Worm (Caenorhabditis elegans): ENCODE measurements around the gene T14G8.6.
A peak's percentile ranks its signal among the peaks of the same experiment; 100 is the strongest.

T14G8.6 gene

DNA sequence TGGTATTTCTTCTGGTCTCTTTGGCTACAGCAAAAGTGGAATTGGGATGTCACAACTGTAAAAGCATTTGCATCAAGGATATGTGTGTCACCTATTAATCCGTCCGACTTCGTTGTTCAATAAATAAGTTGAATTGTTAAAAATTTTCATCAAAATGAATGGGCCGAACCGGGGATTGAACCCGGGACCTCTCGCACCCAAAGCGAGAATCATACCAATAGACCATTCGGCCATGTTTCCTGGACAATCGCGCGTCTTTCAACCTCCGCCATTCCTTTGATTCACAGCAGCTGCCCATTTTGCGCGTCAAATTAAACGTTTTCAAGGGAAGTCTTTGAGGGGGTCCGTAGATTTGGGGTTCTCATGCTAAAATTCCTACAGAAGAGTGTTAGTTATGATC is 8.0 kb downstream of the T14G8.6 start (continued):
- 0 out of 2 replicates have a peak, but pooled peaks have one; percentile 18 for TF ChIP-seq nhr-41 (GFP tag; IDR thresholded peaks at IDR 0.05)
- peak; percentile 87 for TF ChIP-seq aha-1 (tag)
- no peak for TF ChIP-seq lin-15B (tag; optimal IDR thresholded peaks at IDR 0.05)
- TF ChIP-seq zfp-2 (tag; optimal IDR thresholded peaks at IDR 0.05), result no peak
- TF ChIP-seq dmd-8 (GFP tag; IDR thresholded peaks at IDR 0.05), result peak; percentile 70
- peak; percentile 27; the same call in 1 of the 2 replicates for TF ChIP-seq arid-1 (GFP tag; conservative IDR thresholded peaks at IDR 0.05)
- TF ChIP-seq lim-7 (GFP tag; IDR thresholded peaks at IDR 0.05), result peak; percentile 78
- no peak for TF ChIP-seq mdl-1 (tag; optimal IDR thresholded peaks at IDR 0.05)
- TF ChIP-seq unc-39 (tag; optimal IDR thresholded peaks at IDR 0.05), result no peak
- TF ChIP-seq fos-1 (tag; optimal IDR thresholded peaks at IDR 0.05), result no peak
- no peak for TF ChIP-seq zip-11 (GFP tag; IDR thresholded peaks at IDR 0.05)
- TF ChIP-seq ces-1 (GFP tag; optimal IDR thresholded peaks at IDR 0.05), result no peak
- TF ChIP-seq jun-1 (tag; optimal IDR thresholded peaks at IDR 0.05), result no peak
- TF ChIP-seq nhr-42 (GFP tag; IDR thresholded peaks at IDR 0.05), result no peak
- TF ChIP-seq duxl-1 (tag; optimal IDR thresholded peaks at IDR 0.05; ENCODE audit: poor library complexity), result peak; percentile 29
- no peak for TF ChIP-seq skn-1 (tag; optimal IDR thresholded peaks at IDR 0.05)
- no peak for TF ChIP-seq nhr-77 (tag; optimal IDR thresholded peaks at IDR 0.05)
- no peak for TF ChIP-seq nhr-10 (tag; optimal IDR thresholded peaks at IDR 0.05)
- peak; percentile 76 for TF ChIP-seq egl-43 (GFP tag; IDR thresholded peaks at IDR 0.05)
- TF ChIP-seq vab-7 (GFP tag; IDR thresholded peaks at IDR 0.05), result peak; percentile 32; the same call in 1 of the 2 replicates

DNA sequence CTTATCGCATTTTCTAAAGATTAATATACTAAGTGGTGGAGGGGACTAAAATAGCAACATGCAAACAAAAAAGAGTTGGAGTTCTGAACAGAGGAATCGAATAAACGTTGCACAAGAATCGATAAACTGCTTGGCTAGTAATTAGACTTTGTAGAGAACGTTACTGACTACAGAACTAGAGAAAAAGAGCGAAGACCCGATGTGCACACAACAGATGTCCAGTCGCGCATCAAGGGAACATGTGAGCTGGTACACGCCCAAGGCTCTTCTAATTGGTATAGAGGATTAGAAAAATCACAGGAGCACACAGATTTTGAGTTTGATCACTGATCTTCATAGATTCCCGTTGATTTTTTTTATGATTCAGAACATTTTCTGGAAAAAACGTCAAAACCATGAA is 8.5 kb downstream of the T14G8.6 start:
- no peak for TF ChIP-seq dve-1 (tag; optimal IDR thresholded peaks at IDR 0.05; ENCODE audit: insufficient read depth)
- TF ChIP-seq sdz-12 (GFP tag; optimal IDR thresholded peaks at IDR 0.05), result no peak
- no peak for TF ChIP-seq madf-5 (GFP tag; IDR thresholded peaks at IDR 0.05)
- TF ChIP-seq lin-15B (tag; optimal IDR thresholded peaks at IDR 0.05), result no peak
- TF ChIP-seq daf-12 (tag; optimal IDR thresholded peaks at IDR 0.05), result no peak
- TF ChIP-seq ama-1 (optimal IDR thresholded peaks at IDR 0.05), result no peak
- no peak for TF ChIP-seq nhr-25 (tag; optimal IDR thresholded peaks at IDR 0.05; ENCODE audit: borderline replicate concordance, insufficient read depth)
- TF ChIP-seq spr-3 (GFP tag; optimal IDR thresholded peaks at IDR 0.05), result no peak
- no peak for TF ChIP-seq dmd-8 (GFP tag; IDR thresholded peaks at IDR 0.05)
- no peak for TF ChIP-seq lin-1 (GFP tag; IDR thresholded peaks at IDR 0.05)
- no peak for TF ChIP-seq ceh-62 (tag; optimal IDR thresholded peaks at IDR 0.05)
- no peak for TF ChIP-seq php-3 (GFP tag; IDR thresholded peaks at IDR 0.05)
- no peak for TF ChIP-seq hif-1 (tag; optimal IDR thresholded peaks at IDR 0.05)

DNA sequence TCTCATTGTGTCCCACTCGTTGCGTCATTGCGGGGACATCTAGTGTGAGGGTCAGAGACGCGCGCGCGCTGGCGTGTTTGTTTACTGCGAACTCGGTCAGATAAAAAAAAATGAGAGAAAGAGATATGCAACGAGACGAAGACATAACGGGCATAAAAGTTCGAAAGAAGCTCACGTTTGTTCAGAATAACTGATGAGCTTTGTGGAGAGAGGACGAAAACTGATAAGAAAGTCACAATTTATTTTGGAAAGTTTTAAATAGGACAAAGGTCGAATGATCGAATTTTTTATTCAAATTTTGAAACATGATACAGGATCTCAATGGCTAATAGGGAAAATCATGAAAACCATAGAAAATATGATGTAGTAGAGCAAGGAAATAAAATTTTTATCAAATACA is 9.6 kb downstream of the T14G8.6 start:
- TF ChIP-seq D1046.2 (GFP tag; IDR thresholded peaks at IDR 0.05) (no peak), Y5F2A.4 (GFP tag; optimal IDR thresholded peaks at IDR 0.05) (no peak), nhr-25 (tag; optimal IDR thresholded peaks at IDR 0.05; ENCODE audit: borderline replicate concordance, insufficient read depth) (no peak), arid-1 (GFP tag; conservative IDR thresholded peaks at IDR 0.05) (no peak), egl-27 (tag; optimal IDR thresholded peaks at IDR 0.05) (no peak), ceh-44 (GFP tag; IDR thresholded peaks at IDR 0.05) (no peak), nhr-28 (tag; optimal IDR thresholded peaks at IDR 0.05) (no peak), lin-13 (GFP tag; optimal IDR thresholded peaks at IDR 0.05) (no peak), nhr-42 (GFP tag; IDR thresholded peaks at IDR 0.05) (no peak), php-3 (GFP tag; IDR thresholded peaks at IDR 0.05) (no peak), Y105C5A.15 (GFP tag; IDR thresholded peaks at IDR 0.05) (no peak), mes-2 (tag; optimal IDR thresholded peaks at IDR 0.05; ENCODE audit: poor library complexity, severe bottlenecking) (peak; percentile 11), nhr-6 (tag; optimal IDR thresholded peaks at IDR 0.05) (no peak), mdl-1 (tag; optimal IDR thresholded peaks at IDR 0.05) (no peak), T20F7.1 (GFP tag; optimal IDR thresholded peaks at IDR 0.05) (no peak), fkh-10 (GFP tag; optimal IDR thresholded peaks at IDR 0.05) (no peak), lin-39 (tag; optimal IDR thresholded peaks at IDR 0.05) (no peak), nhr-10 (tag; optimal IDR thresholded peaks at IDR 0.05) (no peak), aha-1 (tag) (peak; percentile 86), F49E8.2 (tag; optimal IDR thresholded peaks at IDR 0.05; ENCODE audit: borderline replicate concordance) (no peak), rbr-2 (tag; optimal IDR thresholded peaks at IDR 0.05) (no peak), tra-1 (GFP tag; IDR thresholded peaks at IDR 0.05) (no peak), lin-15B (tag; optimal IDR thresholded peaks at IDR 0.05) (no peak), nhr-111 (GFP tag; optimal IDR thresholded peaks at IDR 0.05) (no peak), nhr-237 (tag; optimal IDR thresholded peaks at IDR 0.05) (no peak), daf-8 (GFP tag; IDR thresholded peaks at IDR 0.05) (no peak)
